Fruit fly (Drosophila melanogaster): Measurements from ENCODE around the gene Ranbp16.

The Ranbp16 gene

DNA sequence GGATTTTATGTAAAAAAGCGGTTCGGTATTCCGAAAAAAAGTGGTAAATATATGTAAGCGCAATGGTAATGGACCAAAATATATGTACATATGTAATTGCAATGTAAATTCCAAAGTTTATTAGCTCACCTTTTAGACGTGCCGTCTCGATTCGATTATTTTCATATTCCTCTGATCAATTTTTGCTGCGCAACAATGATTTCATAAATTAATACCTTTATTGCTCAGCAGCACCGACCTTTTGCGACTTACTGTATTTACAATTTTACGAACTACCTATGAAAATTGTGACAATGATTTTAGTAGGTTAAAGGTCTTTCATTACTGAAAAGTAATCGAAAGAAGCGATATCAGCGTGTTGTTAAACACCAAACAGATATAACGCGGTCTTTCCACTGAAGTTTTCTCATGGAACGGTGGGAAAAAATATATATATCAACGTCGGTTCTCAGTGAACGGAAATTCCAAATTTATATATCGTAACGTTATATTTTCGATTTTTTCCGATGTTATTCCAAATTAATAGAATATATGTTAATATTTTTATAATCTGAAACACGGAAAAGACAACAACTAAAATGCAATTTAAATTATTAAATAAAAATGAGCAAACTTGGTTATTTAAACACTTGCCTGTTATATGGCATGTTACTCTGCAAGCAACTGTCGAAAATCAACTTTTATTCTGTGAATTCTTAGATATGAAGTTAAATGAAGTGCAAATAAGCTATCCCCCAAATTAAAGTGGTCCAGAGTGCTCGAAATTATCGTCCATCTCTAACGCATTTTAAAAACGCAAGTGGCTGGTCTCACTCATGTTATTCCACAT lies 43.7 kb downstream of the Ranbp16 start, which contains the start of the genes MSBP and CG15916 (continued):
- TF ChIP-seq lab (GFP tag; optimal IDR thresholded peaks at IDR 0.05) (no peak), Eip74EF (GFP tag; optimal IDR thresholded peaks at IDR 0.05) (no peak), CG30020 (tag; optimal IDR thresholded peaks at IDR 0.05) (peak; percentile 98), CG10431 (GFP tag; optimal IDR thresholded peaks at IDR 0.05) (peak; percentile 18), ttk (GFP tag; IDR thresholded peaks at IDR 0.05) (no peak), MESR4 (GFP tag; optimal IDR thresholded peaks at IDR 0.05) (peak; percentile 75), CG18619 (GFP tag; optimal IDR thresholded peaks at IDR 0.05) (peak; percentile 27), bcd (GFP tag; optimal IDR thresholded peaks at IDR 0.05) (peak; percentile 39), grau (tag; optimal IDR thresholded peaks at IDR 0.05) (peak; percentile 44), sqz (GFP tag; optimal IDR thresholded peaks at IDR 0.05) (no peak), slbo (GFP tag; IDR thresholded peaks at IDR 0.05) (peak; percentile 55), CG11093 (GFP tag; IDR thresholded peaks at IDR 0.05) (0 out of 3 replicates have a peak, but pooled peaks have one; percentile 42), pan (optimal IDR thresholded peaks at IDR 0.05) (no peak), pan (GFP tag; optimal IDR thresholded peaks at IDR 0.05 in 1 of 2, IDR thresholded peaks at IDR 0.05 in 1 of 2) (no peak), CG8388 (GFP tag; optimal IDR thresholded peaks at IDR 0.05) (peak; percentile 3), Hmr (GFP tag; optimal IDR thresholded peaks at IDR 0.05) (peak; percentile 32), CG30403 (GFP tag; optimal IDR thresholded peaks at IDR 0.05) (peak; percentile 49), Lhr (GFP tag; optimal IDR thresholded peaks at IDR 0.05) (peak; percentile 29), Spps (tag; optimal IDR thresholded peaks at IDR 0.05) (no peak), zen (tag; optimal IDR thresholded peaks at IDR 0.05) (peak; percentile 9), slp2 (GFP tag; optimal IDR thresholded peaks at IDR 0.05) (no peak), dimm (GFP tag; IDR thresholded peaks at IDR 0.05) (no peak), CG17361 (GFP tag; IDR thresholded peaks at IDR 0.05) (peak; percentile 74; the same call in 1 of the 3 replicates), lilli (GFP tag; optimal IDR thresholded peaks at IDR 0.05) (peak; percentile 7), CG8290 (GFP tag; optimal IDR thresholded peaks at IDR 0.05) (peak; percentile 37), CG8290 (tag; optimal IDR thresholded peaks at IDR 0.05) (peak in 1 of 2 experiments; percentile 32), CG17802 (tag; optimal IDR thresholded peaks at IDR 0.05) (peak; percentile 59), CG2678 (tag; optimal IDR thresholded peaks at IDR 0.05) (peak; percentile 58), lola (GFP tag; optimal IDR thresholded peaks at IDR 0.05) (peak in 2 of 3 experiments; percentile 44 to 85), Max (GFP tag; optimal IDR thresholded peaks at IDR 0.05) (peak; percentile 12), Meics (GFP tag; optimal IDR thresholded peaks at IDR 0.05) (peak; percentile 45), Taf1 (GFP tag; IDR thresholded peaks at IDR 0.05) (0 out of 2 replicates have a peak, but pooled peaks have one; percentile 8), CG9932 (GFP tag; IDR thresholded peaks at IDR 0.05) (peak; percentile 45; the same call in 1 of the 2 replicates), CG7839 (tag; optimal IDR thresholded peaks at IDR 0.05) (peak; percentile 45), CG3847 (GFP tag; IDR thresholded peaks at IDR 0.05) (peak; percentile 32; the same call in 1 of the 2 replicates), CG11247 (GFP tag; IDR thresholded peaks at IDR 0.05) (0 out of 2 replicates have a peak, but pooled peaks have one; percentile 24), CG6254 (GFP tag; optimal IDR thresholded peaks at IDR 0.05) (no peak), CG1602 (GFP tag; optimal IDR thresholded peaks at IDR 0.05) (peak; percentile 13), phol (tag; optimal IDR thresholded peaks at IDR 0.05) (peak; percentile 70), CG2116 (GFP tag; optimal IDR thresholded peaks at IDR 0.05) (peak; percentile 38), CG9727 (GFP tag; optimal IDR thresholded peaks at IDR 0.05) (peak; percentile 41), CG7556 (GFP tag; optimal IDR thresholded peaks at IDR 0.05) (peak; percentile 2), CG13424 (tag; optimal IDR thresholded peaks at IDR 0.05) (peak; percentile 46), Hr51 (GFP tag; optimal IDR thresholded peaks at IDR 0.05) (peak in 1 of 2 experiments; percentile 20), row (GFP tag; IDR thresholded peaks at IDR 0.05) (peak; percentile 64), CG1603 (tag; optimal IDR thresholded peaks at IDR 0.05) (peak; percentile 12), hbn (GFP tag; IDR thresholded peaks at IDR 0.05; ENCODE audit: partially characterized antibody) (no peak), stc (GFP tag; IDR thresholded peaks at IDR 0.05) (no peak)
